Worm (Caenorhabditis elegans) whole organism, mixed stage, embryonic: Measurements from ENCODE around the gene fkh-9.

Source experiments
- ceh-39 ChIP-seq: fragments of 150-350 bp; optimal IDR thresholded peaks from 2 replicates; lab custom pipeline; 2014; ENCODE audit warnings: missing biosample characterization, missing genetic modification characterization
- ces-1 ChIP-seq: fragments of 150-350 bp; optimal IDR thresholded peaks from 2 replicates; lab custom pipeline; 2014; ENCODE audit warnings: missing biosample characterization, missing genetic modification reagents, missing genetic modification characterization
- elt-1 ChIP-seq: sonication (generic microtip); optimal IDR thresholded peaks from 2 replicates; lab custom pipeline; 2017; ENCODE audit warnings: missing genetic modification characterization, mild to moderate bottlenecking, missing compliant biosample characterization, antibody characterized with exemption, moderate library complexity, borderline replicate concordance; ENCODE audit not compliant: insufficient read depth
- mab-5 ChIP-seq: fragments of 150-350 bp; optimal IDR thresholded peaks from 2 replicates; lab custom pipeline; 2014; ENCODE audit warnings: missing biosample characterization, missing genetic modification characterization
- mep-1 ChIP-seq: fragments of 150-350 bp; optimal IDR thresholded peaks from 2 replicates; lab custom pipeline; 2017; ENCODE audit warnings: missing biosample characterization, missing genetic modification reagents, missing genetic modification characterization, inconsistent platforms
- nhr-12 ChIP-seq: fragments of 150-350 bp; optimal IDR thresholded peaks from 2 replicates; lab custom pipeline; 2014; ENCODE audit warnings: missing biosample characterization, missing genetic modification characterization
- nhr-237 ChIP-seq: fragments of 150-350 bp; optimal IDR thresholded peaks from 2 replicates; lab custom pipeline; 2014; ENCODE audit warnings: missing biosample characterization, missing genetic modification characterization
- pha-4 ChIP-seq: fragments of 150-350 bp; optimal IDR thresholded peaks from 2 replicates; lab custom pipeline; 2018; ENCODE audit warnings: missing biosample characterization, missing genetic modification reagents, missing genetic modification characterization
- sem-2 ChIP-seq: fragments of 200-800 bp; sonication (Bioruptor generic); optimal IDR thresholded peaks from 2 replicates; lab custom pipeline; 2018; ENCODE audit warnings: mild to moderate bottlenecking, missing genetic modification characterization, missing compliant biosample characterization
- snpc-4 ChIP-seq: fragments of 150-350 bp; optimal IDR thresholded peaks from 2 replicates; lab custom pipeline; 2014; ENCODE audit warnings: missing biosample characterization, missing genetic modification characterization
- sptf-1 ChIP-seq: sonication (generic microtip); optimal IDR thresholded peaks from 2 replicates; lab custom pipeline; 2017; ENCODE audit warnings: mild to moderate bottlenecking, missing genetic modification characterization, moderate library complexity, missing compliant biosample characterization
- tbx-8 ChIP-seq: fragments of 200-800 bp; sonication (Bioruptor generic); optimal IDR thresholded peaks from 2 replicates; lab custom pipeline; 2018; ENCODE audit warnings: mild to moderate bottlenecking, missing genetic modification characterization, moderate library complexity, missing compliant biosample characterization
- ztf-11 ChIP-seq: fragments of 150-350 bp; optimal IDR thresholded peaks from 2 replicates; lab custom pipeline; 2014; ENCODE audit warnings: missing biosample characterization, missing genetic modification characterization

DNA sequence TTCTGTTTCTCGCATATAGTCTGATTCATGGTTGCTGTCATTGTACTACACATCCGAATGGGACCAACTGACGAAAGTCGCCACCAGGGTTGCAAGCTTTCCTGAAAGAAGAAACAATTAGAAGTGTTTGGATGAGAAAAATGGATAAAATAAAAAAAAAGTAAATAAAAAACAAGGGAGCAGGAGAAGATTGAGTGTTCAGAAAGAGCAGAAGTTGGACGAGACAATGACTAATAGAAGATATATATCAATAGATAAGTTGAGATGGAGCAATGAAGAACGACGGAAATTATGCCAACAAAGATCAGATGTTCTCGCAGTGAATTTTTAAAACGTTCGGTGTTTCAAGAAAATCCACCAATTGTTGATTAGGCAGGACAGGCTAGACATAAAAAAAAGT, at the start of gene fkh-9:
- TF ChIP-seq ztf-11 (tag; lab: Kevin White, UChicago) (no peak), nhr-237 (tag; lab: Kevin White, UChicago) (no peak), mep-1 (tag; lab: Kevin White, UChicago) (no peak), elt-1 (tag; lab: Kevin White, UChicago) (no peak), nhr-12 (tag; lab: Kevin White, UChicago) (no peak), ces-1 (GFP tag; lab: Kevin White, UChicago) (no peak), tbx-8 (no peak), mab-5 (tag; lab: Kevin White, UChicago) (no peak), ceh-39 (tag; lab: Kevin White, UChicago) (no peak), snpc-4 (tag; lab: Kevin White, UChicago) (no peak), sem-2 (GFP tag; lab: Kevin White, UChicago) (no peak), sptf-1 (tag; lab: Kevin White, UChicago) (no peak), pha-4 (tag; lab: Kevin White, UChicago) (no peak)
